Worm (Caenorhabditis elegans) whole organism, L4 larva: ENCODE measurements around the gene dnj-5.

Source experiments
- F10B5.3 ChIP-seq: sonication (generic microtip); optimal IDR thresholded peaks from 2 replicates; lab custom pipeline; 2016; ENCODE audit warnings: mild to moderate bottlenecking, missing genetic modification characterization, missing compliant biosample characterization
- F49E8.2 ChIP-seq: sonication (generic microtip); optimal IDR thresholded peaks from 2 replicates; lab custom pipeline; 2016; ENCODE audit warnings: missing compliant biosample characterization, mild to moderate bottlenecking, missing genetic modification characterization, borderline replicate concordance
- T26A8.4 ChIP-seq: fragments of 200-800 bp; sonication (Bioruptor generic); IDR thresholded peaks from 2 replicates; pipeline ENCODE4 v1.3.6; 2022; ENCODE audit warnings: missing genetic modification characterization, missing compliant biosample characterization
- Y5F2A.4 ChIP-seq: fragments of 200-800 bp; sonication (Bioruptor generic); optimal IDR thresholded peaks from 2 replicates; lab custom pipeline; 2018; ENCODE audit warnings: mild to moderate bottlenecking, missing genetic modification characterization, missing compliant biosample characterization
- ZK546.5 ChIP-seq, 2 experiments: sonication (generic microtip); optimal IDR thresholded peaks; 2 replicates each; lab custom pipeline; 2017; ENCODE audit warnings: missing biosample characterization in 2 of 2, missing genetic modification characterization in 2 of 2
- aha-1 ChIP-seq: fragments of 150-350 bp; peaks from one replicate; lab custom pipeline; 2014; ENCODE audit warnings: missing biosample characterization, missing genetic modification characterization
- ceh-28 ChIP-seq: fragments of 150-350 bp; optimal IDR thresholded peaks from 2 replicates; lab custom pipeline; 2014; ENCODE audit warnings: missing biosample characterization, missing genetic modification reagents, missing genetic modification characterization
- ceh-82 ChIP-seq: sonication (generic microtip); optimal IDR thresholded peaks from 2 replicates; lab custom pipeline; 2017; ENCODE audit warnings: missing biosample characterization, missing genetic modification characterization
- ces-1 ChIP-seq: fragments of 150-350 bp; sonication (generic microtip); optimal IDR thresholded peaks from 4 replicates; lab custom pipeline; 2014; ENCODE audit warnings: missing biosample characterization, missing genetic modification reagents, missing genetic modification characterization
- daf-12 ChIP-seq: fragments of 150-350 bp; optimal IDR thresholded peaks from 2 replicates; lab custom pipeline; 2014; ENCODE audit warnings: missing biosample characterization, missing genetic modification reagents, missing genetic modification characterization
- daf-16 ChIP-seq, 3 experiments: sonication (generic microtip); optimal IDR thresholded peaks; 2 replicates each; lab custom pipeline; 2016 to 2017; ENCODE audit warnings: missing genetic modification characterization in 3 of 3, missing genetic modification reagents in 3 of 3, mild to moderate bottlenecking in 2 of 3, missing compliant biosample characterization in 2 of 3, missing biosample characterization in 1 of 3, moderate library complexity in 1 of 3
- dmd-6 ChIP-seq: fragments of 200-800 bp; sonication (Bioruptor generic); IDR thresholded peaks from 2 replicates; pipeline ENCODE4 v1.3.6; 2022; ENCODE audit warnings: missing genetic modification reagents, missing genetic modification characterization, missing compliant biosample characterization
- dmd-8 ChIP-seq: fragments of 200-800 bp; sonication (Bioruptor generic); IDR thresholded peaks from 2 replicates; pipeline ENCODE4 v1.3.6; 2022; ENCODE audit warnings: missing genetic modification characterization, missing compliant biosample characterization
- duxl-1 ChIP-seq: sonication (generic microtip); optimal IDR thresholded peaks from 2 replicates; lab custom pipeline; 2016; ENCODE audit warnings: mild to moderate bottlenecking, missing genetic modification characterization, moderate library complexity, missing compliant biosample characterization; ENCODE audit not compliant: poor library complexity
- dve-1 ChIP-seq: sonication (generic microtip); optimal IDR thresholded peaks from 2 replicates; lab custom pipeline; 2017; ENCODE audit warnings: antibody characterized with exemption, mild to moderate bottlenecking, missing genetic modification characterization, missing compliant biosample characterization; ENCODE audit not compliant: insufficient read depth
- egl-43 ChIP-seq: fragments of 200-800 bp; sonication (Bioruptor generic); IDR thresholded peaks from 2 replicates; pipeline ENCODE4 v1.3.6; 2022; ENCODE audit warnings: missing genetic modification reagents, missing genetic modification characterization, missing compliant biosample characterization
- hif-1 ChIP-seq, 2 experiments: sonication (generic microtip); optimal IDR thresholded peaks; 2 replicates each; lab custom pipeline; 2016 to 2017; ENCODE audit warnings: missing compliant biosample characterization in 2 of 2, missing genetic modification characterization in 2 of 2, missing genetic modification reagents in 2 of 2, missing genotype in 2 of 2, mild to moderate bottlenecking in 1 of 2
- hlh-11 ChIP-seq: fragments of 200-800 bp; sonication (Bioruptor generic); optimal IDR thresholded peaks from 2 replicates; lab custom pipeline; 2018; ENCODE audit warnings: mild to moderate bottlenecking, missing genetic modification characterization, missing compliant biosample characterization
- hlh-30 ChIP-seq: sonication (generic microtip); optimal IDR thresholded peaks from 2 replicates; lab custom pipeline; 2017; ENCODE audit warnings: antibody characterized with exemption, mild to moderate bottlenecking, missing genetic modification characterization, missing compliant biosample characterization; ENCODE audit not compliant: insufficient read depth
- hmg-1.1 ChIP-seq: fragments of 200-800 bp; sonication (Bioruptor generic); IDR thresholded peaks from 2 replicates; pipeline ENCODE4 v1.3.6; 2022; ENCODE audit warnings: missing genetic modification reagents, missing genetic modification characterization, missing compliant biosample characterization
- jun-1 ChIP-seq: fragments of 150-350 bp; optimal IDR thresholded peaks from 2 replicates; lab custom pipeline; 2014; ENCODE audit warnings: missing biosample characterization, missing genetic modification reagents, missing genetic modification characterization
- lim-7 ChIP-seq: fragments of 200-800 bp; sonication (Bioruptor generic); IDR thresholded peaks from 2 replicates; pipeline ENCODE4 v1.3.6; 2022; ENCODE audit warnings: missing genetic modification characterization, missing compliant biosample characterization
- lin-13 ChIP-seq: fragments of 150-350 bp; optimal IDR thresholded peaks from 2 replicates; lab custom pipeline; 2014; ENCODE audit warnings: missing biosample characterization, missing genetic modification reagents, missing genetic modification characterization
- lin-15B ChIP-seq: fragments of 150-350 bp; sonication (generic microtip); optimal IDR thresholded peaks from 3 replicates; lab custom pipeline; 2014; ENCODE audit warnings: missing biosample characterization, missing genetic modification characterization
- lin-38 ChIP-seq: fragments of 200-800 bp; sonication (Bioruptor generic); IDR thresholded peaks from 2 replicates; pipeline ENCODE4 v1.3.6; 2022; ENCODE audit warnings: missing genetic modification reagents, missing genetic modification characterization, missing compliant biosample characterization
- lir-3 ChIP-seq: sonication (generic microtip); optimal IDR thresholded peaks from 2 replicates; lab custom pipeline; 2016; ENCODE audit warnings: mild to moderate bottlenecking, missing genetic modification characterization, missing compliant biosample characterization
- lsy-2 ChIP-seq, 2 experiments: fragments of 150-350 bp in 1 of 2; sonication (generic microtip) in 1 of 2; optimal IDR thresholded peaks; 2 replicates each; lab custom pipeline; 2014 to 2017; ENCODE audit warnings: missing biosample characterization in 2 of 2, missing genetic modification characterization in 2 of 2
- madf-5 ChIP-seq, 2 experiments: fragments of 200-800 bp; sonication (Bioruptor generic); IDR thresholded peaks; 2 replicates each; pipeline ENCODE4 v1.3.6; 2022; ENCODE audit warnings: missing compliant biosample characterization in 2 of 2, missing genetic modification characterization in 2 of 2
- mdl-1 ChIP-seq, 2 experiments: fragments of 150-350 bp in 1 of 2; sonication (generic microtip) in 1 of 2; optimal IDR thresholded peaks; 2 replicates each; lab custom pipeline; 2014 to 2017; ENCODE audit warnings: missing biosample characterization in 2 of 2, missing genetic modification characterization in 2 of 2
- mes-2 ChIP-seq: sonication (generic microtip); optimal IDR thresholded peaks from 2 replicates; lab custom pipeline; 2016; ENCODE audit warnings: missing genotype, mild to moderate bottlenecking, missing genetic modification characterization, missing compliant biosample characterization; ENCODE audit not compliant: poor library complexity, severe bottlenecking
- nhr-237 ChIP-seq: sonication (generic microtip); optimal IDR thresholded peaks from 2 replicates; lab custom pipeline; 2017; ENCODE audit warnings: missing biosample characterization, missing genetic modification characterization
- nhr-25 ChIP-seq: sonication (generic microtip); optimal IDR thresholded peaks from 2 replicates; lab custom pipeline; 2017; ENCODE audit warnings: missing genetic modification characterization, mild to moderate bottlenecking, missing compliant biosample characterization, antibody characterized with exemption, moderate library complexity, borderline replicate concordance; ENCODE audit not compliant: insufficient read depth
- nhr-41 ChIP-seq: fragments of 200-800 bp; sonication (Bioruptor generic); IDR thresholded peaks from 2 replicates; pipeline ENCODE4 v1.3.6; 2022; ENCODE audit warnings: missing genetic modification reagents, missing genetic modification characterization, missing compliant biosample characterization
- nhr-48 ChIP-seq: sonication (generic microtip); optimal IDR thresholded peaks from 2 replicates; lab custom pipeline; 2016; ENCODE audit warnings: mild to moderate bottlenecking, missing genetic modification characterization, missing compliant biosample characterization
- nhr-76 ChIP-seq: fragments of 150-350 bp; optimal IDR thresholded peaks from 2 replicates; lab custom pipeline; 2014; ENCODE audit warnings: missing biosample characterization, missing genetic modification characterization
- rbr-2 ChIP-seq: sonication (generic microtip); optimal IDR thresholded peaks from 2 replicates; lab custom pipeline; 2016; ENCODE audit warnings: missing genotype, missing genetic modification characterization, missing compliant biosample characterization
- set-16 ChIP-seq: fragments of 200-800 bp; sonication (Bioruptor generic); IDR thresholded peaks from 2 replicates; pipeline ENCODE4 v1.3.6; 2022; ENCODE audit warnings: missing genetic modification reagents, missing genetic modification characterization, missing compliant biosample characterization
- skn-1 ChIP-seq: fragments of 150-350 bp; optimal IDR thresholded peaks from 2 replicates; lab custom pipeline; 2014; ENCODE audit warnings: missing biosample characterization, missing genetic modification characterization
- snpc-1.2 ChIP-seq: fragments of 200-800 bp; sonication (Bioruptor generic); IDR thresholded peaks from 2 replicates; pipeline ENCODE4 v1.3.6; 2022; ENCODE audit warnings: missing genetic modification reagents, missing genetic modification characterization, missing compliant biosample characterization
- tra-1 ChIP-seq: fragments of 200-800 bp; sonication (Bioruptor generic); IDR thresholded peaks from 2 replicates; pipeline ENCODE4 v1.3.6; 2022; ENCODE audit warnings: missing genetic modification reagents, missing genetic modification characterization, missing compliant biosample characterization
- unc-130 ChIP-seq: sonication (generic microtip); optimal IDR thresholded peaks from 2 replicates; lab custom pipeline; 2016; ENCODE audit warnings: missing genetic modification reagents, missing genetic modification characterization, missing compliant biosample characterization
- unc-62 ChIP-seq, 3 experiments: fragments of 150-350 bp in 1 of 3; sonication (generic microtip); optimal IDR thresholded peaks in 2 of 3; peaks in 1 of 3; 1 replicate in 1 of 3; 2 replicates in 2 of 3; lab custom pipeline; 2014 to 2017; ENCODE audit warnings: missing biosample characterization in 3 of 3, missing genetic modification characterization in 3 of 3, missing genetic modification reagents in 3 of 3, missing genotype in 1 of 3
- zag-1 ChIP-seq: fragments of 150-350 bp; optimal IDR thresholded peaks from 2 replicates; lab custom pipeline; 2014; ENCODE audit warnings: missing biosample characterization, missing genetic modification characterization
- zfp-2 ChIP-seq: sonication (generic microtip); optimal IDR thresholded peaks from 2 replicates; lab custom pipeline; 2016; ENCODE audit warnings: mild to moderate bottlenecking, missing genetic modification characterization, missing compliant biosample characterization

dnj-5 gene

DNA sequence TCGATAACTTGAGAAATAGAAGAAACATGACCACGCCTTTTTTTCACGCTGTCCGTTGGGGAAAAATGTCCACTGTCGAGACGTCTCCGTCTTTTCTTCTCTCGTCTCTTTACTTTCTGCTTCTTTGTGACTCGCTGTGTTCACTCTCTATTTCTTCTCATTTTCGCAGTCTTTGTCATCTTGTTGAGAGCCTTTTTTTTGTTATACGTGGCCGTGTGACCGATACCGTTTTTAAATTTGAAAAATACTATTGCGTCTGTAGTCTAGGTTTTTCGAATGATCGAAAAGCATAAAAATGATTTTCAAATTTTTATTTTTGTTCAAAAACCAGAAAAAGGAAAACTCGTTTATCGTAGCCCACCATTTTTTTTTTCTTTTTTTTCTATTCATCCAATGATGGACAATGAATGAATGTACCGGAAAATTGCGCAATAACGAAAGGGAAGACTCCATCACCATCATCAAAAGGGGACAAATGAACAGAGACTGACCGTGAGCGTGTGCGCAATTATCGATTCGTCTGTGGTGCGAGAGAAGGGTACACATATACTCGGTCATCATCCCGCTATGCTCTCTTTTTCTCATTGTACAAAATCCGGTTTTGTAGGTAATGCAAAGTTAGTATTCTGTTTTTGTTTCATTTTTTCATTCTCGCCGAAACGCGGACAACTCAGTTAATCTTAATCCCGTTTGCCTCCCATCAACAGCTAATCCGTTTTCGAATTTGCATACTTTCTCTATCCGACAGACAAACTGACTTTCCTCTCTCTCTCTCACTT, 13.7 kb downstream of the dnj-5 start:
- TF ChIP-seq daf-16 (GFP tag; optimal IDR thresholded peaks at IDR 0.05; lab: Kevin White, UChicago): no peak
- TF ChIP-seq daf-16 (tag; optimal IDR thresholded peaks at IDR 0.05; lab: Kevin White, UChicago): no peak
- TF ChIP-seq hmg-1.1 (GFP tag; lab: Robert Waterston, UW): no peak
- no peak for TF ChIP-seq lin-13 (GFP tag; lab: Kevin White, UChicago)
- TF ChIP-seq skn-1 (tag; lab: Kevin White, UChicago): no peak
- no peak for TF ChIP-seq zag-1
- no peak for TF ChIP-seq zfp-2
- TF ChIP-seq ceh-82 (tag; lab: Kevin White, UChicago): no peak
- TF ChIP-seq unc-62 (GFP tag; optimal IDR thresholded peaks at IDR 0.05 in 1 of 2; lab: Kevin White, UChicago): peak in 1 of 2 experiments; percentile 84
- no peak for TF ChIP-seq unc-62 (tag; optimal IDR thresholded peaks at IDR 0.05; lab: Kevin White, UChicago)
- peak; percentile 48 for TF ChIP-seq ceh-28
- TF ChIP-seq duxl-1 (tag; lab: Kevin White, UChicago): no peak
- no peak for TF ChIP-seq ZK546.5 (tag; optimal IDR thresholded peaks at IDR 0.05; lab: Kevin White, UChicago)
- no peak for TF ChIP-seq lim-7 (GFP tag; lab: Robert Waterston, UW)
- peak in 1 of 2 experiments; percentile 18 for TF ChIP-seq lsy-2 (tag; optimal IDR thresholded peaks at IDR 0.05; lab: Kevin White, UChicago)
- TF ChIP-seq F49E8.2: no peak
- TF ChIP-seq ces-1 (GFP tag; lab: Kevin White, UChicago): peak; percentile 42
- TF ChIP-seq aha-1 (tag; lab: Kevin White, UChicago): peak; percentile 12
- no peak for TF ChIP-seq set-16 (GFP tag; lab: Robert Waterston, UW)
- peak; percentile 36 for TF ChIP-seq dve-1 (tag; lab: Kevin White, UChicago)
- TF ChIP-seq lin-38 (GFP tag; lab: Robert Waterston, UW): no peak
- TF ChIP-seq mes-2 (tag; lab: Kevin White, UChicago): peak; percentile 45
- no peak for TF ChIP-seq nhr-48 (tag; lab: Kevin White, UChicago)
- TF ChIP-seq hlh-11: no peak
- TF ChIP-seq snpc-1.2 (GFP tag; lab: Robert Waterston, UW): no peak
- TF ChIP-seq hlh-30 (tag; lab: Kevin White, UChicago): peak; percentile 47
- TF ChIP-seq, all 104 proteins: peak for 8

DNA sequence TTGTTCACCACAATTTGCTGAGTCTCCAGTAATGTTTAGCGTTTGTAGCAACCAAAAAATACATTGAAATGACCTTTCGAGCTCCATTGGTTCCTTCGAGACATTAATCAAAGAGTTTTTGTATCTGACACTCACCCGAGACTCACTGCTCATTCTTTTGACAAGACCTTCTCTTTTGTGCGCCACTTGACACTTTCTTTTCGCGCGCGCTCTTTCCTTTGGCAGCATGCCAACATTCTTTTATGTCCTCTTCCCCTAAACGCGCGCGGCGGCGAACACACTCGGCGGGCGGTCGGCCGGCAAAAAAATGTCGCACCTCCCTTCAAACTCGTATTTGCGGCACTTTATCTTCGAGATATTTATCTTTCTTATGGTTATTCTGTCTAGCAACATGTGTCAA, 14.4 kb downstream of the dnj-5 start:
- TF ChIP-seq lsy-2 (tag; optimal IDR thresholded peaks at IDR 0.05; lab: Kevin White, UChicago): no peak
- no peak for TF ChIP-seq nhr-25 (tag; lab: Kevin White, UChicago)
- TF ChIP-seq nhr-237 (tag; lab: Kevin White, UChicago): no peak
- no peak for TF ChIP-seq snpc-1.2 (GFP tag; lab: Robert Waterston, UW)
- no peak for TF ChIP-seq F49E8.2
- peak; percentile 48 for TF ChIP-seq set-16 (GFP tag; lab: Robert Waterston, UW)
- TF ChIP-seq lin-15B: no peak
- no peak for TF ChIP-seq daf-12 (tag; lab: Kevin White, UChicago)
- no peak for TF ChIP-seq nhr-76
- TF ChIP-seq egl-43 (GFP tag; lab: Robert Waterston, UW): 0 out of 2 replicates have a peak, but pooled peaks have one; percentile 7
- peak; percentile 47 for TF ChIP-seq mes-2 (tag; lab: Kevin White, UChicago)
- no peak for TF ChIP-seq unc-130 (GFP tag; lab: Kevin White, UChicago)
- TF ChIP-seq rbr-2: peak; percentile 38
- TF ChIP-seq hif-1 (tag; optimal IDR thresholded peaks at IDR 0.05; lab: Kevin White, UChicago): no peak
- no peak for TF ChIP-seq ZK546.5 (tag; optimal IDR thresholded peaks at IDR 0.05; lab: Kevin White, UChicago)
- TF ChIP-seq hlh-30 (tag; lab: Kevin White, UChicago): no peak
- no peak for TF ChIP-seq mdl-1 (tag; optimal IDR thresholded peaks at IDR 0.05; lab: Kevin White, UChicago)
- no peak for TF ChIP-seq lir-3 (tag; lab: Kevin White, UChicago)
- no peak for TF ChIP-seq daf-16 (GFP tag; optimal IDR thresholded peaks at IDR 0.05; lab: Kevin White, UChicago)
- TF ChIP-seq daf-16 (tag; optimal IDR thresholded peaks at IDR 0.05; lab: Kevin White, UChicago): no peak
- peak; percentile 26 for TF ChIP-seq hlh-11
- TF ChIP-seq unc-62 (GFP tag; optimal IDR thresholded peaks at IDR 0.05 in 1 of 2; lab: Kevin White, UChicago): peak in 1 of 2 experiments; percentile 76
- TF ChIP-seq unc-62 (tag; optimal IDR thresholded peaks at IDR 0.05; lab: Kevin White, UChicago): no peak
- TF ChIP-seq dmd-6 (GFP tag; lab: Robert Waterston, UW): peak; percentile 50; the same call in 1 of the 2 replicates
- TF ChIP-seq madf-5 (GFP tag; IDR thresholded peaks at IDR 0.05; lab: Robert Waterston, UW): no peak
- TF ChIP-seq tra-1 (GFP tag; lab: Robert Waterston, UW): 0 out of 2 replicates have a peak, but pooled peaks have one; percentile 37
- TF ChIP-seq F10B5.3: no peak
- TF ChIP-seq nhr-41 (GFP tag; lab: Robert Waterston, UW): peak; percentile 10; the same call in 1 of the 2 replicates
- no peak for TF ChIP-seq Y5F2A.4 (GFP tag; lab: Kevin White, UChicago)
- no peak for TF ChIP-seq jun-1 (tag; lab: Kevin White, UChicago)
- no peak for TF ChIP-seq T26A8.4
- 0 out of 2 replicates have a peak, but pooled peaks have one; percentile 23 for TF ChIP-seq dmd-8 (GFP tag; lab: Robert Waterston, UW)
